Worm (Caenorhabditis elegans): ENCODE data around the gene hpa-1.

DNA sequence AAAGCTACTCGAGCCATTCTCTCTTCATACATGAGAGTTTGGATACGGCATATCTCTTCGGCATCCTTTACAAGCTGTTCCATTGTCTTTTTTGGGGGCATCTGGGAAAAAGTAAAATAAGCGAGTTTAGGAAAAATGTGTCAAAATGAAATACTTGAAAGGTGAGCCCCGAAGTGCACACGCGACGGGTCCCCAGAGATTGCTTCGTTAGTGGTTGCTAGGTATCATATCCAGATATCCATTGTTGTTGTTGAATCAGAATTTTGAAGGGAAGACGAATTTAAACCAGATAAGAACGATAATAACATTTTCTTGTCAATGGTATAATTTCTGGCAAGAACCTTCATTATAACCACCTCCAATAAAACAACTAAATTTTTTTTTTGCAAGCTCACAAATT, 22.0 kb downstream of the hpa-1 start, which contains the start of gene H25K10.2:
- TF ChIP-seq unc-55 (GFP tag; optimal IDR thresholded peaks at IDR 0.05) (no peak), blmp-1 (tag; optimal IDR thresholded peaks at IDR 0.05; ENCODE audit: insufficient read depth) (no peak), snpc-4 (tag; optimal IDR thresholded peaks at IDR 0.05) (no peak), ZK546.5 (tag; optimal IDR thresholded peaks at IDR 0.05) (no peak), mab-5 (tag; optimal IDR thresholded peaks at IDR 0.05) (no peak), zag-1 (tag; optimal IDR thresholded peaks at IDR 0.05) (no peak), lsy-2 (tag; optimal IDR thresholded peaks at IDR 0.05) (no peak), nhr-6 (tag; optimal IDR thresholded peaks at IDR 0.05) (no peak), ztf-11 (tag; optimal IDR thresholded peaks at IDR 0.05) (no peak), mdl-1 (tag; optimal IDR thresholded peaks at IDR 0.05) (no peak), ztf-1 (GFP tag; conservative IDR thresholded peaks at IDR 0.05) (no peak), sma-9 (GFP tag; optimal IDR thresholded peaks at IDR 0.05) (no peak), sma-9 (tag; optimal IDR thresholded peaks at IDR 0.05) (no peak), nhr-11 (tag; optimal IDR thresholded peaks at IDR 0.05) (no peak)

Data from whole organism, L2 larva.